Worm (Caenorhabditis elegans) whole organism, L4 larva: Measurements from ENCODE around the gene tag-77.

Experiments
- F44E2.7 ChIP-seq: fragments of 200-800 bp; sonication (Bioruptor generic); IDR thresholded peaks from 2 replicates; pipeline ENCODE4 v2.1.2; 2022; ENCODE audit warnings: missing genetic modification characterization, missing compliant biosample characterization
- R02D3.7 ChIP-seq: fragments of 150-350 bp; sonication (generic microtip); optimal IDR thresholded peaks from 3 replicates; lab custom pipeline; 2014; ENCODE audit warnings: missing biosample characterization, missing genetic modification characterization
- T20F7.1 ChIP-seq: fragments of 200-800 bp; sonication (Bioruptor generic); optimal IDR thresholded peaks from 2 replicates; lab custom pipeline; 2018; ENCODE audit warnings: mild to moderate bottlenecking, missing genetic modification characterization, missing compliant biosample characterization
- T26A8.4 ChIP-seq: fragments of 200-800 bp; sonication (Bioruptor generic); IDR thresholded peaks from 2 replicates; pipeline ENCODE4 v1.3.6; 2022; ENCODE audit warnings: missing genetic modification characterization, missing compliant biosample characterization
- Y5F2A.4 ChIP-seq: fragments of 200-800 bp; sonication (Bioruptor generic); optimal IDR thresholded peaks from 2 replicates; lab custom pipeline; 2018; ENCODE audit warnings: mild to moderate bottlenecking, missing genetic modification characterization, missing compliant biosample characterization
- Y75B8A.6 ChIP-seq: fragments of 200-800 bp; sonication (Bioruptor generic); IDR thresholded peaks from 2 replicates; pipeline ENCODE4 v1.3.6; 2022; ENCODE audit warnings: missing genetic modification reagents, missing genetic modification characterization, missing compliant biosample characterization
- aha-1 ChIP-seq: fragments of 150-350 bp; peaks from one replicate; lab custom pipeline; 2014; ENCODE audit warnings: missing biosample characterization, missing genetic modification characterization
- aly-2 ChIP-seq: sonication (generic microtip); optimal IDR thresholded peaks from 2 replicates; lab custom pipeline; 2018; ENCODE audit warnings: missing biosample characterization, missing genetic modification characterization
- ama-1 ChIP-seq: fragments of 150-350 bp; optimal IDR thresholded peaks from 2 replicates; lab custom pipeline; 2014; ENCODE audit warnings: inconsistent platforms, mixed read lengths
- arid-1 ChIP-seq: fragments of 200-800 bp; sonication (Bioruptor generic); conservative IDR thresholded peaks from 2 replicates; pipeline ENCODE4 v1.3.6; 2022; ENCODE audit warnings: missing genetic modification reagents, missing genetic modification characterization, missing compliant biosample characterization
- ceh-28 ChIP-seq: fragments of 150-350 bp; optimal IDR thresholded peaks from 2 replicates; lab custom pipeline; 2014; ENCODE audit warnings: missing biosample characterization, missing genetic modification reagents, missing genetic modification characterization
- ceh-62 ChIP-seq: sonication (generic microtip); optimal IDR thresholded peaks from 2 replicates; lab custom pipeline; 2017; ENCODE audit warnings: missing biosample characterization, missing genetic modification characterization
- cey-2 ChIP-seq: sonication (generic microtip); optimal IDR thresholded peaks from 3 replicates; lab custom pipeline; 2017; ENCODE audit warnings: missing genetic modification characterization, mild to moderate bottlenecking, missing compliant biosample characterization, antibody characterized with exemption, borderline replicate concordance; ENCODE audit not compliant: insufficient read depth
- daf-16 ChIP-seq, 3 experiments: sonication (generic microtip); optimal IDR thresholded peaks; 2 replicates each; lab custom pipeline; 2016 to 2017; ENCODE audit warnings: missing genetic modification characterization in 3 of 3, missing genetic modification reagents in 3 of 3, mild to moderate bottlenecking in 2 of 3, missing compliant biosample characterization in 2 of 3, missing biosample characterization in 1 of 3, moderate library complexity in 1 of 3
- daf-8 ChIP-seq: fragments of 200-800 bp; sonication (Bioruptor generic); IDR thresholded peaks from 2 replicates; pipeline ENCODE4 v1.3.6; 2022; ENCODE audit warnings: missing genetic modification characterization, missing compliant biosample characterization
- dmd-8 ChIP-seq: fragments of 200-800 bp; sonication (Bioruptor generic); IDR thresholded peaks from 2 replicates; pipeline ENCODE4 v1.3.6; 2022; ENCODE audit warnings: missing genetic modification characterization, missing compliant biosample characterization
- dpl-1 ChIP-seq: fragments of 150-350 bp; optimal IDR thresholded peaks from 2 replicates; lab custom pipeline; 2014; ENCODE audit warnings: missing biosample characterization, missing genetic modification reagents, missing genetic modification characterization
- duxl-1 ChIP-seq: sonication (generic microtip); optimal IDR thresholded peaks from 2 replicates; lab custom pipeline; 2016; ENCODE audit warnings: mild to moderate bottlenecking, missing genetic modification characterization, moderate library complexity, missing compliant biosample characterization; ENCODE audit not compliant: poor library complexity
- dve-1 ChIP-seq: sonication (generic microtip); optimal IDR thresholded peaks from 2 replicates; lab custom pipeline; 2017; ENCODE audit warnings: antibody characterized with exemption, mild to moderate bottlenecking, missing genetic modification characterization, missing compliant biosample characterization; ENCODE audit not compliant: insufficient read depth
- egl-27 ChIP-seq: sonication (generic microtip); optimal IDR thresholded peaks from 3 replicates; lab custom pipeline; 2017; ENCODE audit warnings: missing biosample characterization, missing genetic modification reagents, missing genetic modification characterization
- egl-43 ChIP-seq: fragments of 200-800 bp; sonication (Bioruptor generic); IDR thresholded peaks from 2 replicates; pipeline ENCODE4 v1.3.6; 2022; ENCODE audit warnings: missing genetic modification reagents, missing genetic modification characterization, missing compliant biosample characterization
- fkh-10 ChIP-seq: fragments of 150-350 bp; optimal IDR thresholded peaks from 2 replicates; lab custom pipeline; 2014; ENCODE audit warnings: missing biosample characterization, missing genetic modification reagents, missing genetic modification characterization
- fos-1 ChIP-seq: fragments of 150-350 bp; optimal IDR thresholded peaks from 2 replicates; lab custom pipeline; 2014; ENCODE audit warnings: missing biosample characterization, missing genetic modification characterization
- gei-8 ChIP-seq: fragments of 200-800 bp; sonication (Bioruptor generic); optimal IDR thresholded peaks from 2 replicates; lab custom pipeline; 2018; ENCODE audit warnings: mild to moderate bottlenecking, missing genetic modification characterization, missing compliant biosample characterization
- hif-1 ChIP-seq, 2 experiments: sonication (generic microtip); optimal IDR thresholded peaks; 2 replicates each; lab custom pipeline; 2016 to 2017; ENCODE audit warnings: missing compliant biosample characterization in 2 of 2, missing genetic modification characterization in 2 of 2, missing genetic modification reagents in 2 of 2, missing genotype in 2 of 2, mild to moderate bottlenecking in 1 of 2
- lim-7 ChIP-seq: fragments of 200-800 bp; sonication (Bioruptor generic); IDR thresholded peaks from 2 replicates; pipeline ENCODE4 v1.3.6; 2022; ENCODE audit warnings: missing genetic modification characterization, missing compliant biosample characterization
- lin-1 ChIP-seq: fragments of 200-800 bp; sonication (Bioruptor generic); IDR thresholded peaks from 2 replicates; pipeline ENCODE4 v1.3.6; 2022; ENCODE audit warnings: missing genetic modification reagents, missing genetic modification characterization, missing compliant biosample characterization
- lin-15B ChIP-seq: fragments of 150-350 bp; sonication (generic microtip); optimal IDR thresholded peaks from 3 replicates; lab custom pipeline; 2014; ENCODE audit warnings: missing biosample characterization, missing genetic modification characterization
- lin-38 ChIP-seq: fragments of 200-800 bp; sonication (Bioruptor generic); IDR thresholded peaks from 2 replicates; pipeline ENCODE4 v1.3.6; 2022; ENCODE audit warnings: missing genetic modification reagents, missing genetic modification characterization, missing compliant biosample characterization
- lin-39 ChIP-seq: fragments of 150-350 bp; optimal IDR thresholded peaks from 2 replicates; lab custom pipeline; 2014; ENCODE audit warnings: missing biosample characterization, missing genetic modification reagents, missing genetic modification characterization
- lir-3 ChIP-seq: sonication (generic microtip); optimal IDR thresholded peaks from 2 replicates; lab custom pipeline; 2016; ENCODE audit warnings: mild to moderate bottlenecking, missing genetic modification characterization, missing compliant biosample characterization
- madf-9 ChIP-seq: fragments of 200-800 bp; sonication (Bioruptor generic); conservative IDR thresholded peaks from 2 replicates; pipeline ENCODE4 v1.3.6; 2022; ENCODE audit warnings: missing genetic modification reagents, missing genetic modification characterization, missing compliant biosample characterization
- mxl-3 ChIP-seq: fragments of 200-800 bp; sonication (Bioruptor generic); optimal IDR thresholded peaks from 2 replicates; lab custom pipeline; 2018; ENCODE audit warnings: mild to moderate bottlenecking, missing genetic modification characterization, missing compliant biosample characterization
- nhr-10 ChIP-seq: fragments of 150-350 bp; optimal IDR thresholded peaks from 2 replicates; lab custom pipeline; 2014; ENCODE audit warnings: missing biosample characterization, missing genetic modification characterization
- nhr-111 ChIP-seq: fragments of 200-800 bp; sonication (Bioruptor generic); optimal IDR thresholded peaks from 2 replicates; lab custom pipeline; 2018; ENCODE audit warnings: mild to moderate bottlenecking, missing genetic modification characterization, missing compliant biosample characterization
- nhr-6 ChIP-seq: fragments of 150-350 bp; optimal IDR thresholded peaks from 2 replicates; lab custom pipeline; 2014; ENCODE audit warnings: missing biosample characterization, missing genetic modification characterization
- nhr-76 ChIP-seq: fragments of 150-350 bp; optimal IDR thresholded peaks from 2 replicates; lab custom pipeline; 2014; ENCODE audit warnings: missing biosample characterization, missing genetic modification characterization
- php-3 ChIP-seq: fragments of 200-800 bp; sonication (Bioruptor generic); IDR thresholded peaks from 2 replicates; pipeline ENCODE4 v1.3.6; 2022; ENCODE audit warnings: missing genetic modification reagents, missing genetic modification characterization, missing compliant biosample characterization
- saeg-2 ChIP-seq: fragments of 200-800 bp; sonication (Bioruptor generic); IDR thresholded peaks from 2 replicates; pipeline ENCODE4 v1.3.6; 2022; ENCODE audit warnings: missing genetic modification reagents, missing genetic modification characterization, missing compliant biosample characterization
- sdz-12 ChIP-seq: fragments of 200-800 bp; sonication (Bioruptor generic); optimal IDR thresholded peaks from 2 replicates; lab custom pipeline; 2018; ENCODE audit warnings: mild to moderate bottlenecking, missing genetic modification characterization, missing compliant biosample characterization
- snpc-1.2 ChIP-seq: fragments of 200-800 bp; sonication (Bioruptor generic); IDR thresholded peaks from 2 replicates; pipeline ENCODE4 v1.3.6; 2022; ENCODE audit warnings: missing genetic modification reagents, missing genetic modification characterization, missing compliant biosample characterization
- spr-1 ChIP-seq: sonication (generic microtip); optimal IDR thresholded peaks from 2 replicates; lab custom pipeline; 2016; ENCODE audit warnings: mild to moderate bottlenecking, missing genetic modification characterization, missing compliant biosample characterization
- spr-3 ChIP-seq: fragments of 200-800 bp; sonication (Bioruptor generic); optimal IDR thresholded peaks from 2 replicates; lab custom pipeline; 2018; ENCODE audit warnings: mild to moderate bottlenecking, missing genetic modification characterization, missing compliant biosample characterization
- tra-1 ChIP-seq: fragments of 200-800 bp; sonication (Bioruptor generic); IDR thresholded peaks from 2 replicates; pipeline ENCODE4 v1.3.6; 2022; ENCODE audit warnings: missing genetic modification reagents, missing genetic modification characterization, missing compliant biosample characterization
- unc-62 ChIP-seq, 3 experiments: fragments of 150-350 bp in 1 of 3; sonication (generic microtip); optimal IDR thresholded peaks in 2 of 3; peaks in 1 of 3; 1 replicate in 1 of 3; 2 replicates in 2 of 3; lab custom pipeline; 2014 to 2017; ENCODE audit warnings: missing biosample characterization in 3 of 3, missing genetic modification characterization in 3 of 3, missing genetic modification reagents in 3 of 3, missing genotype in 1 of 3
- zag-1 ChIP-seq: fragments of 150-350 bp; optimal IDR thresholded peaks from 2 replicates; lab custom pipeline; 2014; ENCODE audit warnings: missing biosample characterization, missing genetic modification characterization
- zfp-3 ChIP-seq: fragments of 200-800 bp; sonication (Bioruptor generic); conservative IDR thresholded peaks from 2 replicates; pipeline ENCODE4 v1.3.6; 2022; ENCODE audit warnings: missing genetic modification reagents, missing genetic modification characterization, missing compliant biosample characterization
- zip-2 ChIP-seq: fragments of 150-350 bp; optimal IDR thresholded peaks from 2 replicates; lab custom pipeline; 2014; ENCODE audit warnings: missing biosample characterization, missing genetic modification characterization

tag-77 gene

DNA sequence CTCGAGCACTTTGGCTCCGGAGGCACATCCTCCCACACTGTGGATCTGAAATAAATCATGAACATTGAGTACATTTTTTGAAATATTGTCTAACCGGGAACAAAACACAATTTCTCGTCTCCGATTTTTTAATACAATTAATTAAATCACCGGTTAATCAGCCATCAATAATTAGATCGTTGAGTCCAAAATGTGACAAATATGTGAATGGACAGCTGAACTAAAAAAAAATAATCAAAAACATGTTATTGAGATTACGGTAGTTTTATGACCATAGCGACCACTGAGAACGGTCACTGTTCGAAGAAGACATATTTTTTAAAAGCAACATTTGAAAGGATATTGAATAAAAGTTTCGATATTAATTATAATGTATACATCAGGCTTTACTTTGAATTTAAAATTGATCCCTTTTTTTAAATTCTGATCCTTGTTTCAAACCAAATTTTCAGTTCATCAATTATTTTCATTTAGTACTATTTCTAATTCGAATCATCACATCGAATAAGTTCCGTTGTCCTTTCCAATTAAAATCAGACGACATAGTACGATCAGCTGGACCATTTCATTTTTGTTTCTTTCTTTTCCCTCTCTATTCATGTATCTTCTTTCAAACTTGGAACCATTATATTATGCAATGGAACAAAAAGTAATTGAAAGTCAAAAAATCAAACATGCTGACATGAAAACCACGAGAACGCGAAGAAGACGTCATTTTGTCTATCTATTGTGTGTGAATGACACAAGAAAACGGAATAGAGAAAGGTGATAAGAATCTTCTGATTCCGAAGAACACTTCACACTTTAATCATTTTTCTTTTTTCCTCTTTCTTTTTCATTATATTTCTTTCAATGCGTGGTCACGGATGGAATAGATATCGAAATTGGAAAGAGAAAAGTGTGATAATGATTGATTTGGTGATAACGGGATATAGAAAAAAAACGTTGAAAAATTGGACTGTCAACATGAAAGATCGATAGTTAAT, 20.0 kb upstream of the tag-77 start (continued):
- TF ChIP-seq cey-2 (tag; lab: Kevin White, UChicago) (peak; percentile 95), sdz-12 (GFP tag; lab: Kevin White, UChicago) (no peak), spr-1 (no peak), hif-1 (tag; optimal IDR thresholded peaks at IDR 0.05; lab: Kevin White, UChicago) (peak in 1 of 2 experiments; percentile 61), Y75B8A.6 (GFP tag; lab: Robert Waterston, UW) (no peak), egl-43 (GFP tag; lab: Robert Waterston, UW) (no peak), lin-1 (GFP tag; lab: Robert Waterston, UW) (peak; percentile 88; the same call in 1 of the 2 replicates), ceh-28 (no peak), Y5F2A.4 (GFP tag; lab: Kevin White, UChicago) (no peak), fos-1 (tag; lab: Kevin White, UChicago) (peak; percentile 76), ama-1 (lab: Kevin White, UChicago) (peak; percentile 0), aha-1 (tag; lab: Kevin White, UChicago) (peak; percentile 98), F44E2.7 (GFP tag; lab: Robert Waterston, UW) (no peak), lin-39 (no peak), daf-16 (GFP tag; optimal IDR thresholded peaks at IDR 0.05; lab: Kevin White, UChicago) (peak in 1 of 2 experiments; percentile 92), daf-16 (tag; optimal IDR thresholded peaks at IDR 0.05; lab: Kevin White, UChicago) (peak; percentile 92), nhr-6 (tag; lab: Kevin White, UChicago) (peak; percentile 91), saeg-2 (GFP tag; lab: Robert Waterston, UW) (peak; percentile 77; the same call in 1 of the 2 replicates), duxl-1 (tag; lab: Kevin White, UChicago) (peak; percentile 7), lin-15B (tag; lab: Kevin White, UChicago) (no peak), dpl-1 (GFP tag; lab: Kevin White, UChicago) (peak; percentile 14), snpc-1.2 (GFP tag; lab: Robert Waterston, UW) (no peak), unc-62 (GFP tag; optimal IDR thresholded peaks at IDR 0.05 in 1 of 2; lab: Kevin White, UChicago) (peak; percentile 20 to 100), unc-62 (tag; optimal IDR thresholded peaks at IDR 0.05; lab: Kevin White, UChicago) (no peak), T26A8.4 (GFP tag; lab: Robert Waterston, UW) (peak; percentile 42; the same call in 1 of the 2 replicates), lir-3 (no peak), fkh-10 (no peak), dmd-8 (no peak), tra-1 (peak; percentile 94), R02D3.7 (tag; lab: Kevin White, UChicago) (no peak), nhr-111 (GFP tag; lab: Kevin White, UChicago) (no peak), ceh-62 (tag; lab: Kevin White, UChicago) (no peak), zfp-3 (GFP tag; lab: Robert Waterston, UW) (peak; percentile 61; the same call in 1 of the 2 replicates), spr-3 (GFP tag; lab: Kevin White, UChicago) (no peak), dve-1 (tag; lab: Kevin White, UChicago) (peak; percentile 99), nhr-76 (tag; lab: Kevin White, UChicago) (peak; percentile 61), T20F7.1 (GFP tag; lab: Kevin White, UChicago) (peak; percentile 79), gei-8 (peak; percentile 85), aly-2 (tag; lab: Kevin White, UChicago) (no peak), lin-38 (GFP tag; lab: Robert Waterston, UW) (peak; percentile 25; the same call in 1 of the 2 replicates), egl-27 (tag; lab: Kevin White, UChicago) (no peak), zip-2 (tag; lab: Kevin White, UChicago) (peak; percentile 26), zag-1 (tag; lab: Kevin White, UChicago) (no peak), php-3 (peak; percentile 97), madf-9 (GFP tag; lab: Robert Waterston, UW) (no peak), nhr-10 (tag; lab: Kevin White, UChicago) (peak; percentile 90), arid-1 (GFP tag; lab: Robert Waterston, UW) (no peak), lim-7 (GFP tag; lab: Robert Waterston, UW) (no peak), daf-8 (no peak), mxl-3 (GFP tag; lab: Kevin White, UChicago) (peak; percentile 73)
